Worm (Caenorhabditis elegans): ENCODE data around the gene grld-1.

Gene grld-1

DNA sequence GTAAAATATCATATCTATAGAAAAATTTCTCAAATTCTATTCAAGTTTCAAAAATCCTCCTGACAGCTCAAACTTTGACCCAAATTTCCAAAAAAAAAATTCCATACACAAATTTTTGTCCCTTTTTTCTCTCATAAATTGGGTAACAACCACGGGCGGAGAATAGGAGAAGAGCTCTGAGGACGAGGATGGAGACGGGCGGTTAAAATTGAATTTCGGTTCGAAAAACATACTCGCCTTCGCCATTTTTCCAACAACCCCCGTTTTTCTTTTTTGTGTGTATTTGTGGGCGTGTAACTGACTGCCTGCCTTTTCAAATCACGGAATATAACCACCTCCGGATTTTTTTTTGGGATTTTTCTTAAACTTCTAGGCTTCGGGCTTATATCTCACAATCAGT is 28.1 kb downstream of the grld-1 start (continued):
- TF ChIP-seq ceh-40 (GFP tag; IDR thresholded peaks at IDR 0.05) = no peak
- TF ChIP-seq aptf-3 (GFP tag; IDR thresholded peaks at IDR 0.05) = no peak
- TF ChIP-seq somi-1 (GFP tag; optimal IDR thresholded peaks at IDR 0.05) = no peak
- TF ChIP-seq B0261.1 (tag; optimal IDR thresholded peaks at IDR 0.05) = no peak
- TF ChIP-seq madf-10 (tag; optimal IDR thresholded peaks at IDR 0.05) = no peak
- no peak for TF ChIP-seq cebp-1 (GFP tag; IDR thresholded peaks at IDR 0.05)
- TF ChIP-seq cebp-1 (tag; optimal IDR thresholded peaks at IDR 0.05) = no peak

DNA sequence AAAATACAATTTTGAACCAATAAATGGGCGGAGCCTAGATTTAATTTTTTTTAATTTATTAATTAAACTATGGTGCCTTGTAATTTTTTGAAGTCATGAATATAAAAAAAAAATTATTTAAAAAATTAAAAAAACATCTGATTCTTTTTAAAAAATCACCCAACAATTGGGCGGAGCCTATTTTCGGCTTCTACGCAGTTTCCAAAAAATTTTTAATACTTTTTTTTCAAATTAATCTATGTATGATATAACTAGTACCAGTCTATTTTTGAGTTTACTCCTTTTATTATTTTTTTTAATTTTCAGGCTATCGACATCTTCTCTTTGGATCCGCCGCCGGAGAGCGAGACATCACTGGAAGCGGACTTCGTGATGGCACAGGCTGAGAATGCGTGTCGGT is 34.1 kb downstream of the grld-1 start, which contains the start of gene tpa-1:
Gene tpa-1, plus strand, starts transcription at position 301 of the 400 bp plus-strand sequence.
- TF ChIP-seq bed-2 (GFP tag; IDR thresholded peaks at IDR 0.05) (no peak), ceh-58 (GFP tag; IDR thresholded peaks at IDR 0.05) (no peak), die-1 (tag; optimal IDR thresholded peaks at IDR 0.05) (no peak), T07F8.4 (tag; optimal IDR thresholded peaks at IDR 0.05) (no peak), Y67H2A.10 (GFP tag; conservative IDR thresholded peaks at IDR 0.05) (no peak), egl-44 (GFP tag; IDR thresholded peaks at IDR 0.05) (no peak), F39B2.1 (GFP tag; IDR thresholded peaks at IDR 0.05) (no peak), xnd-1 (tag; optimal IDR thresholded peaks at IDR 0.05) (no peak), B0261.1 (tag; optimal IDR thresholded peaks at IDR 0.05) (no peak)

DNA sequence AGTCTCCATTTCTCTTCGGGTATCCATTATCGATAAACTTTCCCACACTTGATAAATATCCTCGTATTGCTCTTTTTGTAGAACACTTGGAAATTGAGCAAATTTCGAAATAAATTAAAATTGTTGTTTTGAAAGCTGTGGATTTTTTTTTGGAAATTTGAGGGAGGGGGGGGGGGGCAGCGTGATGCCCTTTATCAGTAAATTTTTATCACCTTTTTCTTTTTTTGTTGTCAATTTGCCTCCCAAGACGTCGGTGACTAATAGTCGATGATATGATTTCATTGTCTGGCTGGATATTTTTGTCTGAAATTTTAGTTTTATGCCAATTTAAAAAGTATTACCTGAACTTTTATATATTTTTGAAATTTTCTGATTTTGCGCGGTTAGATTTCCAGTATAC is 35.7 kb downstream of the grld-1 start, which contains the start of gene scl-23:
Gene scl-23, minus strand, starts transcription at position 101 of the 400 bp plus-strand sequence.
- TF ChIP-seq rec-8 (tag; optimal IDR thresholded peaks at IDR 0.05) (no peak), lin-26 (GFP tag; IDR thresholded peaks at IDR 0.05) (no peak), rpc-1 (optimal IDR thresholded peaks at IDR 0.05) (no peak), rpc-1 (tag; optimal IDR thresholded peaks at IDR 0.05) (no peak), Y95B8A.8 (GFP tag; IDR thresholded peaks at IDR 0.05) (no peak), F52B5.7 (tag; optimal IDR thresholded peaks at IDR 0.05) (no peak), tbx-9 (tag; optimal IDR thresholded peaks at IDR 0.05; ENCODE audit: borderline replicate concordance) (no peak), gei-17 (GFP tag; optimal IDR thresholded peaks at IDR 0.05) (no peak), let-526 (GFP tag; IDR thresholded peaks at IDR 0.05) (no peak), xnd-1 (tag; optimal IDR thresholded peaks at IDR 0.05) (no peak), pha-4 (tag; optimal IDR thresholded peaks at IDR 0.05) (no peak), nfya-2 (GFP tag; IDR thresholded peaks at IDR 0.05) (no peak), ztf-26 (tag; optimal IDR thresholded peaks at IDR 0.05) (no peak), nhr-179 (tag; optimal IDR thresholded peaks at IDR 0.05) (no peak), Y79H2A.3 (GFP tag; conservative IDR thresholded peaks at IDR 0.05) (no peak)

DNA sequence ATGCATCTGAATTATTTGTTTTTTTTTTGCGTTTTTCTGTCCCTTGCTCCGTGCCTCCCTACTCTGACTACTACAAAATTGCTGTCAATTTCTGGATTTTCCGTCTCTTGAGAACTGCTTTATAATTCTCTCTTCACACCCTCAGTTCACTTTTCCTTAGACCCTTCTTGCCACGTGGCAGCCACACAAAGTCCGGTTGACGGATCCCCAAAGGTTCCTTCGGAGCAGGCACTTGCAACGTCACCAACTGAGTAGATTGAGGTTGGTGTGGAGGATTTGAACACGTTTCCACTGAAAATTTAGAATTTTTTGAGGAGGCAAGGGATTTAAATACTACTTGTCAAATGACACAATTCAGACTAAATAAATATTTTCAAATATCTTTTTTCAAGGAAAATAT is 39.0 kb downstream of the grld-1 start:
- TF ChIP-seq nhr-179 (tag; optimal IDR thresholded peaks at IDR 0.05) = no peak
- TF ChIP-seq ceh-79 (tag; optimal IDR thresholded peaks at IDR 0.05) = no peak
- no peak for TF ChIP-seq K12H6.12 (tag; optimal IDR thresholded peaks at IDR 0.05)
- no peak for TF ChIP-seq ztf-28 (GFP tag; IDR thresholded peaks at IDR 0.05)
- TF ChIP-seq lsl-1 (GFP tag; optimal IDR thresholded peaks at IDR 0.05) = no peak
- no peak for TF ChIP-seq F33H1.4 (GFP tag; IDR thresholded peaks at IDR 0.05)
- no peak for TF ChIP-seq F37B4.10 (GFP tag; IDR thresholded peaks at IDR 0.05)
- TF ChIP-seq egl-44 (GFP tag; IDR thresholded peaks at IDR 0.05) = no peak
- no peak for TF ChIP-seq nhr-90 (tag; optimal IDR thresholded peaks at IDR 0.05)
- TF ChIP-seq Y67H2A.10 (GFP tag; conservative IDR thresholded peaks at IDR 0.05) = no peak
- TF ChIP-seq lin-54 (GFP tag; optimal IDR thresholded peaks at IDR 0.05) = no peak
- TF ChIP-seq ztf-25 (GFP tag; IDR thresholded peaks at IDR 0.05) = no peak
- no peak for TF ChIP-seq ceh-40 (GFP tag; IDR thresholded peaks at IDR 0.05)
- no peak for TF ChIP-seq dpff-1 (tag; optimal IDR thresholded peaks at IDR 0.05)
- no peak for TF ChIP-seq atf-7 (tag; optimal IDR thresholded peaks at IDR 0.05)
- no peak for TF ChIP-seq ztf-18 (tag; optimal IDR thresholded peaks at IDR 0.05)
- no peak for TF ChIP-seq zim-3 (tag; optimal IDR thresholded peaks at IDR 0.05)
